Worm (Caenorhabditis elegans): ENCODE data around the gene lin-7.

lin-7 gene

DNA sequence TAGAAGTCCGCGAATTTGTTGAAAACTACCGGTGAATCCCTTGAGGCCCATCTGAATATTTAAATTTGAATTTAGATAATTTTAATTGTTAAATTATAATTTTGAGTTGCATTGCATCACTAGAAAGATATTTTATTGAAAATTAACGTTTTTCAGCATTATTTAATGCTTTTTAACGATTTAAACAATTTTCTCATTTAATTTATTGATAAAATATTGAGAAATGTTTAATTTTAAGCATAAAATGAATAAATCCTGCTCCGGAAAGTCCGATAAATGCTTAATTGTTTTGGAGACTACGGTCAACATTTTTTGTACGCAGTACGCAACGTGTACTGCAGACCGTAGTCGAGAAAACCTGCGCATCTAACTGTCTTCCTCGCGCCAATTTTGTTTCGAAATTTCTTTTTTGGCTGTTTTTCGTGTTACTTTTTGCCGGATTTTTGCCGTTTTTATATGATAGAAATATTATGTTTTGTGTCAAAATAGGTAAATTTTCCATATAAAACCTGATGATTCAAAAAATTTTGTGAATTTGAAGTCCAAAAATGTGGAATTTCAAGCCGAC, at the start of gene lin-7, which contains the start of the genes Y54G11A.17 and elof-1 (continued):
- peak; percentile 42; the same call in 1 of the 2 replicates for TF ChIP-seq ekl-4 (GFP tag; IDR thresholded peaks at IDR 0.05)
- TF ChIP-seq madf-6 (GFP tag; IDR thresholded peaks at IDR 0.05): peak; percentile 75
- no peak for TF ChIP-seq gei-17 (GFP tag; optimal IDR thresholded peaks at IDR 0.05)
- TF ChIP-seq dox-1 (GFP tag; IDR thresholded peaks at IDR 0.05): peak; percentile 83
- no peak for TF ChIP-seq sptf-2 (GFP tag; optimal IDR thresholded peaks at IDR 0.05)
- TF ChIP-seq mes-4 (tag; optimal IDR thresholded peaks at IDR 0.05): no peak
- no peak for TF ChIP-seq B0261.1 (tag; optimal IDR thresholded peaks at IDR 0.05)
- TF ChIP-seq rpc-1 (optimal IDR thresholded peaks at IDR 0.05): peak; percentile 21
- no peak for TF ChIP-seq rpc-1 (tag; optimal IDR thresholded peaks at IDR 0.05)
- TF ChIP-seq athp-1 (tag; optimal IDR thresholded peaks at IDR 0.05): peak; percentile 42
- TF ChIP-seq pha-4 (tag; optimal IDR thresholded peaks at IDR 0.05): peak; percentile 77
- no peak for TF ChIP-seq nhr-27 (tag; optimal IDR thresholded peaks at IDR 0.05)
- TF ChIP-seq let-607 (tag; optimal IDR thresholded peaks at IDR 0.05): no peak
- TF ChIP-seq F39B2.1 (GFP tag; IDR thresholded peaks at IDR 0.05): no peak
- no peak for TF ChIP-seq F57A8.1 (GFP tag; optimal IDR thresholded peaks at IDR 0.05)
- peak; percentile 68 for TF ChIP-seq tbp1 (GFP tag; optimal IDR thresholded peaks at IDR 0.05)
- TF ChIP-seq B0035.1 (tag; optimal IDR thresholded peaks at IDR 0.05): no peak
- peak; percentile 71 for TF ChIP-seq pbrm-1 (GFP tag; IDR thresholded peaks at IDR 0.05)
- peak; percentile 86 for TF ChIP-seq F23B12.7 (tag; optimal IDR thresholded peaks at IDR 0.05; ENCODE audit: insufficient read depth)
- TF ChIP-seq unc-130 (GFP tag; optimal IDR thresholded peaks at IDR 0.05): peak; percentile 7
- peak; percentile 48 for TF ChIP-seq ztf-18 (tag; optimal IDR thresholded peaks at IDR 0.05)
- no peak for TF ChIP-seq die-1 (tag; optimal IDR thresholded peaks at IDR 0.05)
- TF ChIP-seq ztf-25 (GFP tag; IDR thresholded peaks at IDR 0.05): no peak
- TF ChIP-seq akir-1 (GFP tag; optimal IDR thresholded peaks at IDR 0.05): no peak
- TF ChIP-seq F52B5.7 (tag; optimal IDR thresholded peaks at IDR 0.05): no peak
- peak; percentile 90 for TF ChIP-seq efl-1 (GFP tag; optimal IDR thresholded peaks at IDR 0.05)
- TF ChIP-seq rcor-1 (GFP tag; IDR thresholded peaks at IDR 0.05): peak; percentile 55; the same call in 1 of the 2 replicates
- TF ChIP-seq Y53G8AR.9 (GFP tag; conservative IDR thresholded peaks at IDR 0.05): peak; percentile 77; the same call in 1 of the 2 replicates
- peak; percentile 73 for TF ChIP-seq F33H1.4 (GFP tag; IDR thresholded peaks at IDR 0.05)
- TF ChIP-seq ama-1 (optimal IDR thresholded peaks at IDR 0.05): peak; percentile 37
- peak in 1 of 2 experiments; percentile 56 for TF ChIP-seq ama-1 (GFP tag; optimal IDR thresholded peaks at IDR 0.05)
- no peak for TF ChIP-seq lin-26 (GFP tag; IDR thresholded peaks at IDR 0.05)
- TF ChIP-seq F10E7.11 (tag; optimal IDR thresholded peaks at IDR 0.05): no peak
- TF ChIP-seq F57C9.4 (tag; optimal IDR thresholded peaks at IDR 0.05): no peak
- peak; percentile 23 for TF ChIP-seq ztf-26 (tag; optimal IDR thresholded peaks at IDR 0.05)
- no peak for TF ChIP-seq hlh-12 (tag; optimal IDR thresholded peaks at IDR 0.05)
- TF ChIP-seq attf-5 (GFP tag; optimal IDR thresholded peaks at IDR 0.05): peak; percentile 96
- peak; percentile 73 for TF ChIP-seq lin-40 (tag; optimal IDR thresholded peaks at IDR 0.05)
- no peak for TF ChIP-seq nhr-120 (GFP tag; IDR thresholded peaks at IDR 0.05)
- TF ChIP-seq dpl-1 (GFP tag; optimal IDR thresholded peaks at IDR 0.05): peak; percentile 77
- no peak for TF ChIP-seq atf-7 (tag; optimal IDR thresholded peaks at IDR 0.05)
- no peak for TF ChIP-seq B0336.3 (GFP tag; IDR thresholded peaks at IDR 0.05)
- no peak for TF ChIP-seq ztf-3 (GFP tag; optimal IDR thresholded peaks at IDR 0.05)
- TF ChIP-seq mcd-1 (GFP tag; IDR thresholded peaks at IDR 0.05): peak; percentile 74
- peak; percentile 97 for TF ChIP-seq lsl-1 (GFP tag; optimal IDR thresholded peaks at IDR 0.05)
- no peak for TF ChIP-seq hsf-1 (GFP tag; IDR thresholded peaks at IDR 0.05)
- TF ChIP-seq Y56A3A.18 (GFP tag; IDR thresholded peaks at IDR 0.05): 0 out of 2 replicates have a peak, but pooled peaks have one; percentile 20
- peak; percentile 6 for TF ChIP-seq nhr-80 (tag; optimal IDR thresholded peaks at IDR 0.05)
